Worm (Caenorhabditis elegans) whole organism, L4/young adult: ENCODE measurements around the gene Y43C5A.4.

Experiments used
- W03F9.2 ChIP-seq: fragments of 150-350 bp; optimal IDR thresholded peaks from 2 replicates; lab custom pipeline; 2014; ENCODE audit warnings: missing biosample characterization, missing genetic modification characterization
- dao-5 ChIP-seq: sonication (generic microtip); optimal IDR thresholded peaks from 2 replicates; lab custom pipeline; 2016; ENCODE audit warnings: missing genotype, missing genetic modification characterization, moderate library complexity, missing compliant biosample characterization
- him-1 ChIP-seq: sonication (generic microtip); optimal IDR thresholded peaks from 2 replicates; lab custom pipeline; 2016; ENCODE audit warnings: missing genotype, missing genetic modification reagents, missing genetic modification characterization, missing compliant biosample characterization

DNA sequence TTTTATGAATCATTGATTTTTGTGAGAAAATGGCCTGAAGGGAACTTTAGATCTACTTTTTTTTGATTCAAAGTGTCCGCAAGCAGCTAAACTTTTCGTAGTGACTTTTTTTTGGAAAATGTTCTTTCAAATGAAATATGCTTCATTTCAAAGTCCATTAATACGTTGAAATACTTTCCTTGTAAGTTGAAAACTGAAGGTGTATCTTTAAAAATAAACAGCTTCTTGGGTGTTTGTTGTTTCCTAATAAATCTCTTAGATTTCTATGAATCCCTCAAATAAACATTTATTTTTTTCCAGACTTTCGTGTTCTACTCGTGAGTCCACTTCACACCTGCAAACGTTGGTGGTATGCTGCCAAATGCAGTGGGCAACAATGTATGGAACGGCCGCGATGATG, 8.8 kb downstream of the Y43C5A.4 start, which contains the start of gene ebax-1:
- TF ChIP-seq W03F9.2 (no peak), dao-5 (tag; lab: Kevin White, UChicago) (no peak), him-1 (tag; lab: Kevin White, UChicago) (no peak)
